Fruit fly (Drosophila melanogaster): Measurements from ENCODE around the gene disp.

- TF ChIP-seq CG8478 (optimal IDR thresholded peaks at IDR 0.05) (no peak), CTCF (optimal IDR thresholded peaks at IDR 0.05) (no peak)
Measured at dm6 chr3R:5824456-5824855, 31.7 kb downstream of the disp start, which contains the start of the genes Sec20 and dgrn.

Data from S2 (cell line).